Worm (Caenorhabditis elegans): ENCODE results near the gene dpy-7.

- TF ChIP-seq ama-1 (optimal IDR thresholded peaks at IDR 0.05): no peak
- no peak for TF ChIP-seq nhr-11 (tag; optimal IDR thresholded peaks at IDR 0.05)
- TF ChIP-seq snpc-4 (tag; optimal IDR thresholded peaks at IDR 0.05): no peak
Observed at ce11 chrX:7493020-7493419, 44.6 kb downstream of the dpy-7 start, which contains the start of gene F48E3.2.

All from whole organism, L2 larva.